Fruit fly (Drosophila melanogaster): ENCODE measurements around the gene cyst.

The cyst gene

DNA sequence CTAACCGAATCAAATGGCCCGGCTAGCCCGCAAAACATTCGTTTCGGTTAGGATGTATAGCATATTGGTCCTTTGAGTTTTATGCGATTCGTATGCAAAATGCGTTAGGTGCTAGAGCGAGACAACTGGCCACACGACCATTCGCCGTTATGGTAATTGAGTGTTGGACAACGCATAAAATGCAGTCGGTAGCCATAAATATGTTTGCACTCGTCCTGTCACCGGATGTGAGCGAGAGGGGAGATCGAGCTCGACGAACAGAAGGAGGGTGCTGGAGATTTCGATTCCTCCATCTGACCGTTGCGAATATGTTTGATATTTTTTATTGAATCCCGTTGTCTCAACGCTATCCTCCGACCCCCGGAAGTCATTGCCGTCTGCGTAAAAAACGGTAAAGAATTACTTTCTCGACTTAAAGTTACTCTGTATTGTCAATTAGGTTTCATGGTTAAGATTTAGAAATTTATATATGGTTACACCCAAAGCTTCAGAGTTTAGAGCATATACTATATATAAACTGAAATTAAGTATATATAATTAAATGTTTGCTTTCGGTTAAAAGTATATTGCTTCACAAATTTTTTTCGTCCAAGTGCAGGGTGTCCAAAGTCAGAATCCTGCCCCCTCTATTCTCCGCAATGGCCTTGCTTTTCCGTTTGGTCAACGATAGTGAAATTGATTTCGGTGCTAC lies 50.5 kb downstream of the cyst start:
- no peak for TF ChIP-seq rn (GFP tag; IDR thresholded peaks at IDR 0.05)
- no peak for TF ChIP-seq Snoo (tag; optimal IDR thresholded peaks at IDR 0.05)
- no peak for TF ChIP-seq CG15710 (tag; optimal IDR thresholded peaks at IDR 0.05)
- no peak for TF ChIP-seq CG10348 (GFP tag; IDR thresholded peaks at IDR 0.05)
- TF ChIP-seq CG9948 (tag; optimal IDR thresholded peaks at IDR 0.05): no peak
- no peak for TF ChIP-seq Pif1B (GFP tag; optimal IDR thresholded peaks at IDR 0.05)
- TF ChIP-seq Pif1A (GFP tag; optimal IDR thresholded peaks at IDR 0.05): no peak
- TF ChIP-seq CG12605 (GFP tag; IDR thresholded peaks at IDR 0.05): no peak
- TF ChIP-seq CG14655 (GFP tag; optimal IDR thresholded peaks at IDR 0.05): no peak
- no peak for TF ChIP-seq gl (tag; optimal IDR thresholded peaks at IDR 0.05)

DNA sequence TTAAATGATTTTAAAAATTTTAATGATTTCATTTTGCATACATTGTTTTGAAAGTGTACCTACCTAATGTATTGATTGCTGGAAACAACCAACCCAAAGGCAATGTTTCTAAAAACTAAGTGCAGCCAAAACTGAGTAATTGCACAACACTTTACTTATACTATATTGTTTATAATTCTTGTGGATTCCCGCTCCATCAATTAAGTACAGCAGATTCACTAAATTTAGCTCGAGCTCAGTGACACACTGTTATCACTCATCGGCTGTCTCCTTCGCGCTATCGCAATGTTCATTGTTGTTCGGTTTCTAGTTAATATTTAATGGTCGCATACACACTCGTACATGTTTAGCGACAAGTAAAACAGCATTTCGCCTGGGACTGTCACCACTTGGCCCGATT lies 52.8 kb downstream of the cyst start:
- no peak for TF ChIP-seq EcR (GFP tag; optimal IDR thresholded peaks at IDR 0.05)
- TF ChIP-seq D1 (tag; optimal IDR thresholded peaks at IDR 0.05): no peak
- TF ChIP-seq CG17806 (tag; optimal IDR thresholded peaks at IDR 0.05): no peak
- no peak for TF ChIP-seq Snoo (tag; optimal IDR thresholded peaks at IDR 0.05)
- no peak for TF ChIP-seq CG9948 (tag; optimal IDR thresholded peaks at IDR 0.05)

DNA sequence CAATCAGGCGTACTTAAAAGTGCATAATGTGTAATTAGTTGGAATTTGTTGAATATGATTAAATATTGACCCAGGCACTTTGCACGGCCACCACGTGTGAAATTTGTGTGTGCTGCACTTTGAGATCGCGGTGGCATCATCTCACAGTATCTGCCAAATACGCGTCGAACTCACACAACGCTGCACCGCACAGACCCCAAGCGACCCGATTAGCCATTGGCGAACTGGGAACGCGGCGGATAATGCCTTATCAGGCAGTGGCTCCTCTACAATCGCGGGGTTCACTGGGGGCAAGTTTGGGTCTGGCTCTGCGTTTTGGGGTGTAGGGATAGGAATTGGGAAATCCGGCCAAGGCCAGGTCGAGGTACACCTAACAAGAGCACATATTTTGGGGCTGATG lies 53.4 kb downstream of the cyst start:
- TF ChIP-seq gl (tag; optimal IDR thresholded peaks at IDR 0.05) (no peak), CG32121 (GFP tag; IDR thresholded peaks at IDR 0.05) (peak; percentile 26; the same call in 1 of the 2 replicates)

DNA sequence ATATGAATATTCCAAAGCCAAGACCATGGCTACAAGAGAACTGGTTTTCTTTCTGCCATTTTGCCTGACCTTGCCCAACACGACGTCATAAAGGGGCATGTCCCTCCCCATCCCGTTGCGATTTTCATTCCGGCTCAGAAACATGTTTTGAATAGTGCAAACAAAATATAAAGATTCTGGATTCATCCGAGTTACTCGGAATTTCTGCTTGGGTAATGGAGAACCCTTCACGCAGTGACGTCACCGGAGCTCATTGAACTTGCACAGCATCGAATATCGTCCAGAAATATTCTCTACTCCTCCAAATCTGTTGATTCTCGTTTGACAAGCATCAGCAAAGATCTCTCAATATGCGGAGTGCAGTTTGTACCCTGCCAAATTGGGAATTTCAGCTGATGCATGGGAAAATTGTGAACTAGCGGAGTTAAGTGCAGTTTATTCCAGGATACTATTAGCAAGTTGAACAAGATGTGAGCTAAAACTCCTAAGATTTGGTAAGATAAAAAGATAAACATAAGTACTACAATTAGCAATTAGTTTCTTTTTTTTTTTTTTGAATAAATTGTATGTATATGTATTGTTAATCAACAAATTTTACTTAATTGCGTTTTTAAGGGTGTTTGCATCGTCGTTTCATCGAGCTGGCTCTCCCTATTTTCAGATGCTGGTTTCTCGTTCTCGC lies 54.4 kb downstream of the cyst start, which contains the start of gene CG10026:
TSS of gene CG10026 (plus strand) at position 187 of the 682 bp plus-strand sequence.
- TF ChIP-seq CG4496 (GFP tag; IDR thresholded peaks at IDR 0.05) (no peak), Snoo (tag; optimal IDR thresholded peaks at IDR 0.05) (peak; percentile 52), CG8159 (tag; optimal IDR thresholded peaks at IDR 0.05) (peak; percentile 73), EcR (GFP tag; optimal IDR thresholded peaks at IDR 0.05) (peak; percentile 99), CG8301 (tag; optimal IDR thresholded peaks at IDR 0.05) (peak; percentile 48), Pif1A (GFP tag; optimal IDR thresholded peaks at IDR 0.05) (peak; percentile 59), CG15710 (tag; optimal IDR thresholded peaks at IDR 0.05) (peak; percentile 69), CG32121 (GFP tag; IDR thresholded peaks at IDR 0.05) (peak; percentile 11; the same call in 1 of the 2 replicates), CG13204 (GFP tag; optimal IDR thresholded peaks at IDR 0.05) (no peak), Ets98B (GFP tag; IDR thresholded peaks at IDR 0.05) (no peak), CG14655 (GFP tag; optimal IDR thresholded peaks at IDR 0.05) (peak; percentile 61), CG17806 (tag; optimal IDR thresholded peaks at IDR 0.05) (peak; percentile 29), CG34367 (tag; optimal IDR thresholded peaks at IDR 0.05) (peak; percentile 60), CG12605 (GFP tag; IDR thresholded peaks at IDR 0.05) (no peak), gl (tag; optimal IDR thresholded peaks at IDR 0.05) (no peak), CG10348 (GFP tag; IDR thresholded peaks at IDR 0.05) (no peak), D1 (tag; optimal IDR thresholded peaks at IDR 0.05) (no peak), CG9948 (tag; optimal IDR thresholded peaks at IDR 0.05) (peak; percentile 58), fd96Ca (GFP tag; IDR thresholded peaks at IDR 0.05) (no peak), rn (GFP tag; IDR thresholded peaks at IDR 0.05) (no peak), Pif1B (GFP tag; optimal IDR thresholded peaks at IDR 0.05) (peak; percentile 42)

DNA sequence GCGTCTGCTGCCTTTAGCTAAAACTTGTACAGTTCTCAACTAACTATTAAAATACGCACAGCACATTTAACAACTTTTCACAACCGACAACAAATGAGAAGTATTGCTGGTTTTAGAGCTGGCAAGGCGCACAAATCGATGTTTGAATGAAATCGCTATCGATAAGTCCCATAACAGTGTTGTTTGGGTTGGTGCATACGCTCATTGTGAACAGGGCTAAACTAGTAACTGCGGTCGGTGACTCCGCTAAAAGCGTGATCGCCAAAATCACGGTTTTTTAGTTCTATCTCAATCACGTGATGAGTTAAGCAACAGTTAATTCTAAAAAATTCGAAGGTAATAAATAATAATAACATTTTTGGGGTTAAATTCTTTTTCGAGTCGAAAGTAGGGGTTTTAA lies 55.2 kb downstream of the cyst start, which contains the start of gene Top2:
TSS of gene Top2 (minus strand) at position 110 of the 400 bp plus-strand sequence.
- TF ChIP-seq rn (GFP tag; IDR thresholded peaks at IDR 0.05) (no peak), CG4496 (GFP tag; IDR thresholded peaks at IDR 0.05) (peak; percentile 7; the same call in 1 of the 3 replicates), CG17806 (tag; optimal IDR thresholded peaks at IDR 0.05) (no peak), CG9948 (tag; optimal IDR thresholded peaks at IDR 0.05) (no peak), CG8301 (tag; optimal IDR thresholded peaks at IDR 0.05) (no peak), Snoo (tag; optimal IDR thresholded peaks at IDR 0.05) (no peak), gl (tag; optimal IDR thresholded peaks at IDR 0.05) (no peak), D1 (tag; optimal IDR thresholded peaks at IDR 0.05) (no peak), CG10348 (GFP tag; IDR thresholded peaks at IDR 0.05) (no peak), Pif1A (GFP tag; optimal IDR thresholded peaks at IDR 0.05) (no peak), CG34367 (tag; optimal IDR thresholded peaks at IDR 0.05) (no peak), CG13204 (GFP tag; optimal IDR thresholded peaks at IDR 0.05) (no peak), CG15710 (tag; optimal IDR thresholded peaks at IDR 0.05) (no peak), CG32121 (GFP tag; IDR thresholded peaks at IDR 0.05) (no peak), CG8159 (tag; optimal IDR thresholded peaks at IDR 0.05) (peak; percentile 17), EcR (GFP tag; optimal IDR thresholded peaks at IDR 0.05) (no peak)

DNA sequence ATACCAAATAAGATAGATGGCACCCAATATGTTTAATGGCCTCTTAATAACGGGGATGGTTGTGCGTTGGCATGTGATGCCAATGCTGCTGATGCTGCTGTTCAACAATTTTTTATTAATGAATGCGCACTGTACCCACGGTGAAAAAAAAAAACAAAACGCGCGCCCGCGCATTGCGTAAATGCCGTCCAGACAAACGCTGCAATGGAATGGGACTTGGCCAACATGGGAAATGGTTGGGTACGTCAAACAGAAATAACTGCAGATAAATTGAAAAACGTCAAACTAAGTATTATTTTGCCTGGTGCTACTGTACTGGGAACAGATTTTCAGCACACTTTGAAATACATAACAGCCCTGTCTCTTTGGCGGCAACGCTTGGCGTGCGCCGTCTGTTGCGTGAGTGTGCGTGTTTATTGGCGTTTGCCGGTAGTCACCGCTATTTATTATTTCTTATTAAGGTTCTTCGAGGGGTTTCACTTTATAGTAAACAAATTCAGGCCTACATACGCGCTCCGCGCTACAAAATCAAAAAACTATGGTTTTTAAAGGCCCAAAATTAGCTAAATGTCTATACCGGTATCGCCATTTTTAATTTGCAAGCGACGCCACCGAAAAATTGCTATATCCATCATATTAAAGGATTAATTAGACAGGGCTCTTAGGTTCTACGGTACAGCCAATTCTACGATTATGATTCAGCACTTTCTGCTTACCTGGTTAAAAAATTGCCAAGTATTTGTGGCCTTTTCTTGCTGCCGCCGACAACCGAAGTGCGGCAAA lies 55.8 kb downstream of the cyst start:
- TF ChIP-seq CG13204 (GFP tag; optimal IDR thresholded peaks at IDR 0.05) (no peak), Snoo (tag; optimal IDR thresholded peaks at IDR 0.05) (no peak), gl (tag; optimal IDR thresholded peaks at IDR 0.05) (no peak), CG15710 (tag; optimal IDR thresholded peaks at IDR 0.05) (no peak), CG17806 (tag; optimal IDR thresholded peaks at IDR 0.05) (peak; percentile 25), CG12605 (GFP tag; IDR thresholded peaks at IDR 0.05) (peak; percentile 68), CG8301 (tag; optimal IDR thresholded peaks at IDR 0.05) (peak; percentile 33), Ets98B (GFP tag; IDR thresholded peaks at IDR 0.05) (peak; percentile 61), fd96Ca (GFP tag; IDR thresholded peaks at IDR 0.05) (peak; percentile 70), CG8159 (tag; optimal IDR thresholded peaks at IDR 0.05) (peak; percentile 21), Pif1B (GFP tag; optimal IDR thresholded peaks at IDR 0.05) (no peak), CG14655 (GFP tag; optimal IDR thresholded peaks at IDR 0.05) (peak; percentile 52), CG34367 (tag; optimal IDR thresholded peaks at IDR 0.05) (no peak), CG9948 (tag; optimal IDR thresholded peaks at IDR 0.05) (no peak), Pif1A (GFP tag; optimal IDR thresholded peaks at IDR 0.05) (no peak), CG32121 (GFP tag; IDR thresholded peaks at IDR 0.05) (peak; percentile 57; the same call in 1 of the 2 replicates), CG10348 (GFP tag; IDR thresholded peaks at IDR 0.05) (no peak), CG4496 (GFP tag; IDR thresholded peaks at IDR 0.05) (no peak; the same call in 1 of the 3 replicates), D1 (tag; optimal IDR thresholded peaks at IDR 0.05) (no peak), rn (GFP tag; IDR thresholded peaks at IDR 0.05) (no peak), EcR (GFP tag; optimal IDR thresholded peaks at IDR 0.05) (no peak)

Data from whole organism, pupa.